Worm (Caenorhabditis elegans) whole organism, L4/young adult: Measurements from ENCODE around the gene srxa-13.

ENCODE experiments used
- dao-5 ChIP-seq: sonication (generic microtip); optimal IDR thresholded peaks from 2 replicates; lab custom pipeline; 2016; ENCODE audit warnings: missing genotype, missing genetic modification characterization, moderate library complexity, missing compliant biosample characterization
- him-1 ChIP-seq: sonication (generic microtip); optimal IDR thresholded peaks from 2 replicates; lab custom pipeline; 2016; ENCODE audit warnings: missing genotype, missing genetic modification reagents, missing genetic modification characterization, missing compliant biosample characterization

DNA sequence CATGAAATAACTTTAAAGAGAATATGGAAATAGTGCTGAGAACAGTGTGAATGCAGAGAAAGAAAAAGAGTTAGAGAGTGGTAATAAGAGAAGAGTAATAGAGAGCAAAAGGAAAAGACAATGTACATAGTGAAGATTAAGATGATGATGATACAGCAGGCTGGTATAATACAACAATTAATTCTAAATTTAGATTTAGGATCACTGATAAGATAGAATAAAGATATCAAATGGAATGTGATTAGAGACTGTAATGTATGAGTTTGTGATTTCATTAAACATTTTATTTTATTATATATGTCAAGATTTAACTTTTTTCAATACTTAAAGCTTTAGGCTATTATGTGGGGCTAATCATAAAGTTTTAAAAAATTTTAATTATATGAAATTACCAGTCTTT lies 23.6 kb downstream of the srxa-13 start, which contains the start of gene R10D12.8:
- no peak for TF ChIP-seq dao-5 (tag; lab: Kevin White, UChicago)
- TF ChIP-seq him-1 (tag; lab: Kevin White, UChicago) = no peak
